Worm (Caenorhabditis elegans): ENCODE data around the gene srw-12.

The srw-12 gene

ce11 chrV:15238552-15238951, at the start of gene srw-12:
Gene srw-12 (minus strand): TSS chrV:15238652.
- TF ChIP-seq nhr-232 (tag; optimal IDR thresholded peaks at IDR 0.05) (no peak), ceh-2 (tag; optimal IDR thresholded peaks at IDR 0.05) (no peak), dve-1 (tag; optimal IDR thresholded peaks at IDR 0.05) (no peak), hlh-15 (tag; optimal IDR thresholded peaks at IDR 0.05) (no peak), lim-6 (tag; optimal IDR thresholded peaks at IDR 0.05) (no peak), ets-4 (tag; optimal IDR thresholded peaks at IDR 0.05) (no peak), fax-1 (tag; optimal IDR thresholded peaks at IDR 0.05) (no peak), fkh-6 (tag; optimal IDR thresholded peaks at IDR 0.05) (no peak), ceh-48 (tag; optimal IDR thresholded peaks at IDR 0.05) (no peak)

- TF ChIP-seq F13H6.1 (tag; optimal IDR thresholded peaks at IDR 0.05) (no peak), unc-55 (GFP tag; optimal IDR thresholded peaks at IDR 0.05) (no peak), ama-1 (optimal IDR thresholded peaks at IDR 0.05) (no peak), elt-4 (tag; optimal IDR thresholded peaks at IDR 0.05) (no peak), nfya-1 (tag; optimal IDR thresholded peaks at IDR 0.05) (no peak), elt-2 (tag; optimal IDR thresholded peaks at IDR 0.05) (no peak)
Observed at ce11 chrV:15287856-15288255, 49.4 kb upstream of the srw-12 start, which contains the start of gene cyp-34A1. Gene cyp-34A1 (minus strand): TSS chrV:15287956.

DNA sequence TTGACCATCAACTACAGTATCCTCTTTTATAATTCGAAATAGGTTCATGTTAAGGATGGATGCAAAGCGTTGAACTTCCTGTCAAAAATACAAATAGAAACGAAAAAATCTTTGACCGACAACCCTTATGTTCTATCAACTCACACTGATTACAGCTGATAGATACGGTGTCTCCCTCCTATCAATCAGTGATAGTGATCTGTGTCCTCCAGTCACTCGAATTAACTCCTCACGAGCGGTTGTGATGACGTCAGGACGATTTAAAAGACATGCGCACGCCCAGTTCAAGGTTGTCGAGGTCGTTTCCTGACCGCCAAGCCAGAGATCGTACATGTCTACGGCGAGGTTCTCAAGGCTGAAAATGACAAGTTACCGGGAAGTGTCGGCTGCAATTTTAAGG, 47.5 kb upstream of the srw-12 start:
- no peak for TF ChIP-seq gmeb-2 (tag; optimal IDR thresholded peaks at IDR 0.05)
- TF ChIP-seq unc-86 (tag; optimal IDR thresholded peaks at IDR 0.05), result no peak
- no peak for TF ChIP-seq pros-1 (tag; optimal IDR thresholded peaks at IDR 0.05)
- TF ChIP-seq elt-2 (tag; optimal IDR thresholded peaks at IDR 0.05), result peak; percentile 57
- no peak for TF ChIP-seq K09A11.1 (tag; optimal IDR thresholded peaks at IDR 0.05; ENCODE audit: insufficient read depth)

- no peak for TF ChIP-seq dve-1 (tag; optimal IDR thresholded peaks at IDR 0.05)
- no peak for TF ChIP-seq unc-3 (GFP tag; conservative IDR thresholded peaks at IDR 0.05)
- TF ChIP-seq unc-3 (tag; optimal IDR thresholded peaks at IDR 0.05), result no peak
- TF ChIP-seq npax-4 (tag; optimal IDR thresholded peaks at IDR 0.05), result no peak
- no peak for TF ChIP-seq K02D7.2 (tag; optimal IDR thresholded peaks at IDR 0.05)
- TF ChIP-seq ceh-9 (tag; optimal IDR thresholded peaks at IDR 0.05), result no peak
- TF ChIP-seq ceh-31 (tag; optimal IDR thresholded peaks at IDR 0.05), result no peak
- TF ChIP-seq mec-3 (tag; optimal IDR thresholded peaks at IDR 0.05; ENCODE audit: borderline replicate concordance), result no peak
- no peak for TF ChIP-seq hlh-6 (tag; optimal IDR thresholded peaks at IDR 0.05)
- TF ChIP-seq C38D4.7 (GFP tag; optimal IDR thresholded peaks at IDR 0.05), result no peak
- no peak for TF ChIP-seq unc-86 (tag; optimal IDR thresholded peaks at IDR 0.05)
- no peak for TF ChIP-seq eyg-1 (tag; optimal IDR thresholded peaks at IDR 0.05)
- TF ChIP-seq T23F11.4 (GFP tag; optimal IDR thresholded peaks at IDR 0.05), result no peak
- TF ChIP-seq K09A11.1 (tag; optimal IDR thresholded peaks at IDR 0.05; ENCODE audit: insufficient read depth), result no peak
- no peak for TF ChIP-seq sox-4 (tag; optimal IDR thresholded peaks at IDR 0.05)
- no peak for TF ChIP-seq ahr-1 (tag; optimal IDR thresholded peaks at IDR 0.05)
- TF ChIP-seq hlh-13 (GFP tag; optimal IDR thresholded peaks at IDR 0.05), result no peak
- no peak for TF ChIP-seq tbx-7 (tag; optimal IDR thresholded peaks at IDR 0.05)
Observed at ce11 chrV:15281279-15281949, 43.0 kb upstream of the srw-12 start, which contains the start of the genes srw-19 and srx-51. Gene srw-19 (minus strand): TSS chrV:15281379. Gene srx-51 (plus strand): TSS chrV:15281899.

- TF ChIP-seq nfya-1 (tag; optimal IDR thresholded peaks at IDR 0.05) (no peak), tbx-2 (tag; optimal IDR thresholded peaks at IDR 0.05) (no peak), C08G9.2 (tag; optimal IDR thresholded peaks at IDR 0.05) (no peak), ceh-24 (tag; optimal IDR thresholded peaks at IDR 0.05) (no peak), ahr-1 (tag; optimal IDR thresholded peaks at IDR 0.05) (no peak), ceh-14 (tag; optimal IDR thresholded peaks at IDR 0.05) (no peak)
Observed at ce11 chrV:15276915-15277314, 38.5 kb upstream of the srw-12 start, which contains the start of gene srw-17. Gene srw-17 (minus strand): TSS chrV:15277015.
